Fruit fly (Drosophila melanogaster) whole organism, adult: ENCODE data around the gene Megf8.

ENCODE experiments used
- CG11617 ChIP-seq: fragments of 200-800 bp; sonication (Bioruptor generic); optimal IDR thresholded peaks from 2 replicates; lab custom pipeline; 2017; ENCODE audit warnings: mild to moderate bottlenecking, missing biosample characterization, missing genetic modification reagents, missing genetic modification characterization
- CG12768 ChIP-seq: fragments of 200-800 bp; sonication (Bioruptor generic); optimal IDR thresholded peaks from 2 replicates; lab custom pipeline; 2017; ENCODE audit warnings: missing biosample characterization, missing genetic modification characterization, mild to moderate bottlenecking, moderate library complexity, missing genetic modification reagents
- CG14711 ChIP-seq: fragments of 200-800 bp; sonication (Bioruptor generic); optimal IDR thresholded peaks from 2 replicates; lab custom pipeline; 2018; ENCODE audit warnings: missing biosample characterization, mild to moderate bottlenecking, missing genetic modification characterization, moderate library complexity
- CG1620 ChIP-seq: fragments of 200-800 bp; sonication (Bioruptor generic); optimal IDR thresholded peaks from 2 replicates; lab custom pipeline; 2016; ENCODE audit warnings: missing biosample characterization, missing genetic modification characterization
- CG33017 ChIP-seq: fragments of 200-800 bp; sonication (Bioruptor generic); optimal IDR thresholded peaks from 2 replicates; lab custom pipeline; 2018; ENCODE audit warnings: missing biosample characterization, mild to moderate bottlenecking, missing genetic modification characterization, moderate library complexity
- CG5204 ChIP-seq: fragments of 200-800 bp; sonication (Bioruptor generic); optimal IDR thresholded peaks from 2 replicates; lab custom pipeline; 2016; ENCODE audit warnings: missing biosample characterization, missing genetic modification characterization
- CG7045 ChIP-seq: fragments of 200-800 bp; sonication (Bioruptor generic); optimal IDR thresholded peaks from 2 replicates; lab custom pipeline; 2017; ENCODE audit warnings: missing biosample characterization, mild to moderate bottlenecking, missing genetic modification characterization
- CG7101 ChIP-seq: fragments of 200-800 bp; sonication (Bioruptor generic); optimal IDR thresholded peaks from 2 replicates; lab custom pipeline; 2018; ENCODE audit warnings: missing biosample characterization, mild to moderate bottlenecking, missing genetic modification characterization, moderate library complexity
- Clk ChIP-seq: fragments of 200-800 bp; sonication (Bioruptor generic); optimal IDR thresholded peaks from 2 replicates; lab custom pipeline; 2017; ENCODE audit warnings: missing biosample characterization, missing genetic modification characterization
- Crg-1 ChIP-seq: fragments of 200-800 bp; sonication (Bioruptor generic); optimal IDR thresholded peaks from 2 replicates; lab custom pipeline; 2016; ENCODE audit warnings: missing biosample characterization, missing genetic modification characterization
- Hr96 ChIP-seq: fragments of 200-800 bp; sonication (Bioruptor generic); optimal IDR thresholded peaks from 2 replicates; lab custom pipeline; 2016; ENCODE audit warnings: missing biosample characterization, missing genetic modification characterization
- Mnt ChIP-seq: fragments of 200-800 bp; sonication (Bioruptor generic); optimal IDR thresholded peaks from 2 replicates; lab custom pipeline; 2016; ENCODE audit warnings: missing biosample characterization, mild to moderate bottlenecking, missing genetic modification characterization
- bab1 ChIP-seq: fragments of 200-800 bp; sonication (Bioruptor generic); optimal IDR thresholded peaks from 3 replicates; lab custom pipeline; 2019; ENCODE audit warnings: missing biosample characterization, mild to moderate bottlenecking, missing genetic modification characterization, moderate library complexity
- cic ChIP-seq: fragments of 200-800 bp; sonication (Bioruptor generic); optimal IDR thresholded peaks from 2 replicates; lab custom pipeline; 2017; ENCODE audit warnings: missing biosample characterization, mild to moderate bottlenecking, missing genetic modification characterization, moderate library complexity
- cnc ChIP-seq, 2 experiments: fragments of >200 bp; optimal IDR thresholded peaks; 2 replicates each; lab custom pipeline; 2017
- kay ChIP-seq: fragments of 200-800 bp; sonication (Bioruptor generic); peaks from one replicate; lab custom pipeline; 2016; ENCODE audit warnings: missing biosample characterization, missing genetic modification characterization, borderline replicate concordance
- ovo ChIP-seq: fragments of 200-800 bp; sonication (Bioruptor generic); optimal IDR thresholded peaks from 2 replicates; lab custom pipeline; 2016; ENCODE audit warnings: missing biosample characterization, missing genetic modification characterization
- pad ChIP-seq: fragments of 200-800 bp; sonication (Bioruptor generic); optimal IDR thresholded peaks from 3 replicates; lab custom pipeline; 2017; ENCODE audit warnings: missing biosample characterization, missing genetic modification characterization, mild to moderate bottlenecking, moderate library complexity, missing genetic modification reagents
- tj ChIP-seq: fragments of 200-800 bp; sonication (Bioruptor generic); optimal IDR thresholded peaks from 3 replicates; lab custom pipeline; 2017; ENCODE audit warnings: missing biosample characterization, mild to moderate bottlenecking, missing genetic modification characterization, moderate library complexity
- toe ChIP-seq: fragments of 200-800 bp; sonication (Bioruptor generic); optimal IDR thresholded peaks from 2 replicates; lab custom pipeline; 2016; ENCODE audit warnings: missing biosample characterization, missing genetic modification characterization

Megf8 gene

dm6 chr2L:8084349-8085203, 41.3 kb downstream of the Megf8 start:
- TF ChIP-seq CG12768 (GFP tag; lab: Kevin White, UChicago) (no peak), Clk (GFP tag; lab: Kevin White, UChicago) (peak; percentile 15), pad (GFP tag; lab: Kevin White, UChicago) (peak; percentile 79), CG11617 (no peak), toe (GFP tag; lab: Kevin White, UChicago) (no peak), tj (GFP tag; lab: Kevin White, UChicago) (no peak), CG1620 (no peak), ovo (GFP tag; lab: Kevin White, UChicago) (no peak), cic (no peak), CG14711 (tag; lab: Kevin White, UChicago) (no peak)

dm6 chr2L:8085466-8086164, 42.3 kb downstream of the Megf8 start:
- no peak for TF ChIP-seq Mnt (GFP tag; lab: Kevin White, UChicago)
- no peak for TF ChIP-seq bab1 (GFP tag; lab: Kevin White, UChicago)
- TF ChIP-seq toe (GFP tag; lab: Kevin White, UChicago): no peak
- no peak for TF ChIP-seq CG12768 (GFP tag; lab: Kevin White, UChicago)
- no peak for TF ChIP-seq tj (GFP tag; lab: Kevin White, UChicago)
- TF ChIP-seq CG7101 (tag; lab: Kevin White, UChicago): no peak
- no peak for TF ChIP-seq ovo (GFP tag; lab: Kevin White, UChicago)
- no peak for TF ChIP-seq CG11617
- no peak for TF ChIP-seq kay (GFP tag; lab: Kevin White, UChicago)

DNA sequence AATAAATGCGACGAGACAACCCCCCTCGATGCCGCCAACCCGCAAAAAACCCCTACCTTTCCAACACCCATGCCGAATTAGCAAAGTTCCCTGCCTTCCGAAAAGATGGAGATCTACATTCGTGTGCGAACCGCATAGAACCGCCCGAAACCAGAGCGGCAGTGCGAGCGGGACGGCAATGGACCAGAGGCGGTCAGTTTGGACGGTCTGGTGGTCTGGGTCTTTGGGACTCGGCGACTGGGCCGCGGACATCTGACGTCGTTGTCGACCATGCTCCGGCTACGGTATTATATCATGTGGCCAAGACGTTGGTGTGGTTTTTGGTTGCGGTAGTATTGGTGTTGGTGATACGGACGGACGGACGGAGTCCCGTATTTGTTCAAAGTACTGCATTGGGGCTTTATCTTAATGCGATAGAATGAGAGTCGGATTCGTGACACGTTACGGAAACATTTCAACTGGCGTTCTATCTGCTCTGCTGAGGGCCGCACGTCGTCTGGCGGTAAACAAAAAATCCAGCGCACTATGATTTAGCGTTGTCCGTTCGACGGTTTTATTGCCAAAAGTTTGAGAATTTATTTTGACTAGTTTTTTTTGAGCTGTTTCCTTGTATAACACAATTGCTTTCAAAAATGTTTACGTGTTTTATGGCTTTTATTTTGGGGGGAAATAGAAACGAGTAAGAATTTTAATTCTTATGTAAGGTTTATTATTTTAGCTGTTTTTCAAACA, 43.6 kb downstream of the Megf8 start:
- TF ChIP-seq Mnt (GFP tag; lab: Kevin White, UChicago): peak; percentile 27
- peak; percentile 48 for TF ChIP-seq CG33017 (tag; lab: Kevin White, UChicago)
- no peak for TF ChIP-seq Crg-1 (GFP tag; lab: Kevin White, UChicago)
- no peak for TF ChIP-seq CG1620
- TF ChIP-seq pad (GFP tag; lab: Kevin White, UChicago): no peak
- no peak for TF ChIP-seq bab1 (GFP tag; lab: Kevin White, UChicago)
- TF ChIP-seq cic: peak; percentile 21
- TF ChIP-seq CG14711 (tag; lab: Kevin White, UChicago): peak; percentile 25
- peak; percentile 55 for TF ChIP-seq CG11617
- peak; percentile 52 for TF ChIP-seq CG12768 (GFP tag; lab: Kevin White, UChicago)
- peak; percentile 93 for TF ChIP-seq kay (GFP tag; lab: Kevin White, UChicago)
- no peak for TF ChIP-seq CG5204
- TF ChIP-seq Hr96 (GFP tag; lab: Kevin White, UChicago): no peak
- no peak for TF ChIP-seq ovo (GFP tag; lab: Kevin White, UChicago)
- TF ChIP-seq CG7045 (GFP tag; lab: Kevin White, UChicago): peak; percentile 21
- peak; percentile 2 for TF ChIP-seq tj (GFP tag; lab: Kevin White, UChicago)
- TF ChIP-seq toe (GFP tag; lab: Kevin White, UChicago): no peak
- no peak for TF ChIP-seq cnc (optimal IDR thresholded peaks at IDR 0.05; lab: Kevin White, UChicago)
- TF ChIP-seq Clk (GFP tag; lab: Kevin White, UChicago): peak; percentile 18
- peak; percentile 38 for TF ChIP-seq CG7101 (tag; lab: Kevin White, UChicago)

DNA sequence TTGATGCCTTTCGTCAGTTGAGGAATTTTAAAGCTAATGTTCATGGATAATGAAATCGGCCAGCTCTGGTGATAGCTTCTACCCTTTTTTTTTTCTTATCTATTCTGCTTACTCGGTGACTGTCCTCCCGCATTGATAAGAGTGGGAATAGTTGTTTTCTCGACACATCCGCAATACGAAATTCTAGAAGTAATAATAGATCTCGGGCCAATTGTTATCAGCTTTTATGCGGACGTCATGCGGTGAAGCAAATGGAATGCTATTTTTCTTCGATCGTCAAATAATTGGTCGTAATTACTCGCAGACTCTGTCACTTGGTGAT, 44.2 kb downstream of the Megf8 start:
- TF ChIP-seq CG5204: no peak
- peak in 1 of 2 experiments; percentile 44 for TF ChIP-seq cnc (optimal IDR thresholded peaks at IDR 0.05; lab: Kevin White, UChicago)
- no peak for TF ChIP-seq toe (GFP tag; lab: Kevin White, UChicago)
- TF ChIP-seq CG11617: peak; percentile 10
- TF ChIP-seq Crg-1 (GFP tag; lab: Kevin White, UChicago): no peak
- TF ChIP-seq Hr96 (GFP tag; lab: Kevin White, UChicago): no peak
- no peak for TF ChIP-seq CG14711 (tag; lab: Kevin White, UChicago)
- TF ChIP-seq CG33017 (tag; lab: Kevin White, UChicago): no peak
- TF ChIP-seq tj (GFP tag; lab: Kevin White, UChicago): no peak
- TF ChIP-seq cic: no peak
- no peak for TF ChIP-seq CG12768 (GFP tag; lab: Kevin White, UChicago)
- no peak for TF ChIP-seq CG1620
- TF ChIP-seq bab1 (GFP tag; lab: Kevin White, UChicago): no peak
- TF ChIP-seq CG7101 (tag; lab: Kevin White, UChicago): no peak
- no peak for TF ChIP-seq CG7045 (GFP tag; lab: Kevin White, UChicago)
- TF ChIP-seq ovo (GFP tag; lab: Kevin White, UChicago): no peak
- peak; percentile 68 for TF ChIP-seq kay (GFP tag; lab: Kevin White, UChicago)
